Worm (Caenorhabditis elegans) whole organism, L1 larva: Measurements from ENCODE around the gene srw-3.

ENCODE experiments used
- C04F5.9 ChIP-seq: sonication (generic microtip); optimal IDR thresholded peaks from 2 replicates; lab custom pipeline; 2016; ENCODE audit warnings: missing genetic modification characterization, missing compliant biosample characterization
- C16A3.4 ChIP-seq: fragments of 150-350 bp; optimal IDR thresholded peaks from 2 replicates; lab custom pipeline; 2014; ENCODE audit warnings: missing biosample characterization, missing genetic modification characterization
- ama-1 ChIP-seq: fragments of 150-350 bp; optimal IDR thresholded peaks from 2 replicates; lab custom pipeline; 2014
- egl-27 ChIP-seq, 2 experiments: fragments of 150-350 bp in 1 of 2; sonication (generic microtip); optimal IDR thresholded peaks; 3 replicates each; lab custom pipeline; 2017 to 2018; ENCODE audit warnings: missing biosample characterization in 2 of 2, missing genetic modification characterization in 2 of 2, missing genetic modification reagents in 2 of 2
- elt-2 ChIP-seq: sonication (generic microtip); optimal IDR thresholded peaks from 2 replicates; lab custom pipeline; 2016; ENCODE audit warnings: missing genetic modification characterization, mild to moderate bottlenecking, inconsistent platforms, missing compliant biosample characterization, missing genetic modification reagents
- grh-1 ChIP-seq: fragments of 200-800 bp; sonication (Bioruptor generic); IDR thresholded peaks from 2 replicates; pipeline ENCODE4 v1.3.6; 2022; ENCODE audit warnings: missing genetic modification reagents, missing genetic modification characterization, missing compliant biosample characterization
- hlh-17 ChIP-seq: fragments of 200-800 bp; sonication (Bioruptor generic); optimal IDR thresholded peaks from 2 replicates; lab custom pipeline; 2018; ENCODE audit warnings: missing genetic modification characterization, mild to moderate bottlenecking, missing compliant biosample characterization, moderate library complexity, borderline replicate concordance
- irx-1 ChIP-seq: sonication (generic microtip); optimal IDR thresholded peaks from 2 replicates; lab custom pipeline; 2016; ENCODE audit warnings: missing genetic modification characterization, missing compliant biosample characterization
- jun-1 ChIP-seq: fragments of 150-350 bp; optimal IDR thresholded peaks from 2 replicates; lab custom pipeline; 2014; ENCODE audit warnings: missing biosample characterization, missing genetic modification reagents, missing genetic modification characterization
- lin-13 ChIP-seq: fragments of 150-350 bp; optimal IDR thresholded peaks from 2 replicates; lab custom pipeline; 2014; ENCODE audit warnings: missing biosample characterization, missing genetic modification reagents, missing genetic modification characterization
- lsy-2 ChIP-seq, 2 experiments: fragments of 150-350 bp; optimal IDR thresholded peaks; 2 replicates each; lab custom pipeline; 2014; ENCODE audit warnings: missing biosample characterization in 2 of 2, missing genetic modification characterization in 2 of 2
- mef-2 ChIP-seq: fragments of 150-350 bp; optimal IDR thresholded peaks from 2 replicates; lab custom pipeline; 2014; ENCODE audit warnings: missing biosample characterization, missing genetic modification characterization
- nhr-20 ChIP-seq: sonication (generic microtip); optimal IDR thresholded peaks from 2 replicates; lab custom pipeline; 2016; ENCODE audit warnings: mild to moderate bottlenecking, missing genetic modification characterization, missing compliant biosample characterization
- nhr-71 ChIP-seq: sonication (generic microtip); optimal IDR thresholded peaks from 2 replicates; lab custom pipeline; 2016; ENCODE audit warnings: mild to moderate bottlenecking, missing genetic modification characterization, moderate library complexity, missing compliant biosample characterization
- nhr-76 ChIP-seq: sonication (generic microtip); optimal IDR thresholded peaks from 2 replicates; lab custom pipeline; 2017; ENCODE audit warnings: missing biosample characterization, missing genetic modification characterization
- nhr-84 ChIP-seq: sonication (generic microtip); optimal IDR thresholded peaks from 2 replicates; lab custom pipeline; 2017; ENCODE audit warnings: missing biosample characterization, missing genetic modification characterization
- pax-3 ChIP-seq: fragments of 200-800 bp; sonication (Bioruptor generic); optimal IDR thresholded peaks from 2 replicates; lab custom pipeline; 2018; ENCODE audit warnings: mild to moderate bottlenecking, missing genetic modification characterization, moderate library complexity, missing compliant biosample characterization
- sup-37 ChIP-seq: fragments of 200-800 bp; sonication (Bioruptor generic); optimal IDR thresholded peaks from 2 replicates; lab custom pipeline; 2018; ENCODE audit warnings: mild to moderate bottlenecking, missing genetic modification characterization, missing compliant biosample characterization
- swsn-7 ChIP-seq: sonication (generic microtip); optimal IDR thresholded peaks from 2 replicates; lab custom pipeline; 2016; ENCODE audit warnings: missing genetic modification characterization, missing compliant biosample characterization
- tlp-1 ChIP-seq: fragments of 150-350 bp; optimal IDR thresholded peaks from 2 replicates; lab custom pipeline; 2014; ENCODE audit warnings: missing biosample characterization, missing genetic modification characterization
- unc-130 ChIP-seq: fragments of 150-350 bp; optimal IDR thresholded peaks from 2 replicates; lab custom pipeline; 2017; ENCODE audit warnings: missing biosample characterization, missing genetic modification characterization, inconsistent platforms

Gene srw-3

DNA sequence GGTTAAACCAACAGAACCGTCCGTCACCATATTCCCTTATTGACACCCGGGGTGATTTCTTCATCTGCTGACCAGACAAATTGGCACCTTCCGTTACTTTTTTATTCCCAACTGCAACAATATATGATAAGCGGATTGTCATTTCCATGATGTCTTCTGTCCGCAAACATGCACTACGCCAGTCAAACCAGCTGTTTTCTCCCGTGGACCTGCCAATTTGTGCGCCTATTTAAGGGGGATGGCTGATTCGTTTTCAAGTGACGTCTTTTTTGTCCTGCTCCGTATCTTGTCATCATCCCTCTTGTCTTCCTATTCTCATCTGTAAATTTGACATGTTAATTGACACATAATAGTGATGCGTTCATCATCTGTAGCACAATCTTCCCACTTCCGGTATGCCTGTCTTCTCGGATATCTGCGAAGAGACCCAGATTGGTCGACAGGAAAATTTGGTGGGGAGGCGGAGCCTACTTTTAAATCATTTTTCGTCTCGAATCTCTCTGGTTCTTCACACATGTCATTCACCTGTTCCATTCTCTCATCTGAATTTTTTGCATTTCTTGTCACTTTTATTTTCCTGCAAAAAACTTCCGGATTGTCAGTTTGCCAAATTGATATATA is 42.7 kb downstream of the srw-3 start:
- no peak for TF ChIP-seq nhr-84 (tag; lab: Kevin White, UChicago)
- no peak for TF ChIP-seq unc-130 (tag; lab: Kevin White, UChicago)
- TF ChIP-seq grh-1 (GFP tag; lab: Robert Waterston, UW): no peak
- no peak for TF ChIP-seq nhr-20
- TF ChIP-seq irx-1 (tag; lab: Kevin White, UChicago): no peak
- TF ChIP-seq pax-3 (tag; lab: Kevin White, UChicago): no peak
- TF ChIP-seq lin-13 (GFP tag; lab: Kevin White, UChicago): no peak
- no peak for TF ChIP-seq lsy-2 (tag; optimal IDR thresholded peaks at IDR 0.05; lab: Kevin White, UChicago)
- TF ChIP-seq sup-37: no peak
- no peak for TF ChIP-seq nhr-76
- no peak for TF ChIP-seq ama-1 (lab: Kevin White, UChicago)

DNA sequence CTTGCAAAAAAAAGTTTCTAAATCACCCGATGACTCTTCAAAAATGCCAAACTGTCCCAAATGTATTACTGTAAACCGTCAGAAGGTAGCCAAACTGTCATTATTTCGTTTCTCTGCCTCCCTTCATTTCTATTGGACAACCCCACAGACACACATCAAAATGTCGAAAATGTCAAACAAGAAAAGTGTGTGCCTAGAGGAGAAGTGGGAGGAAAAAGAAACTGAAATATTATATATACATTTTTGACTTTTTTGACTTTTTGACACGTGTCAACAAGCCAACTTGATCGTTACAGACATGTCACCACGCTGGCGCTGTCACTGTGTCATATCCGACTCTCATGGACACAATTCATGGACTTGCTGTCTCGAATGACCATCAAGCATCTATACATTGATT is 44.3 kb downstream of the srw-3 start:
- TF ChIP-seq hlh-17 (GFP tag; lab: Kevin White, UChicago): no peak
- no peak for TF ChIP-seq tlp-1 (tag; lab: Kevin White, UChicago)
- TF ChIP-seq mef-2 (tag; lab: Kevin White, UChicago): no peak
- TF ChIP-seq, all 84 proteins: peak for 0

DNA sequence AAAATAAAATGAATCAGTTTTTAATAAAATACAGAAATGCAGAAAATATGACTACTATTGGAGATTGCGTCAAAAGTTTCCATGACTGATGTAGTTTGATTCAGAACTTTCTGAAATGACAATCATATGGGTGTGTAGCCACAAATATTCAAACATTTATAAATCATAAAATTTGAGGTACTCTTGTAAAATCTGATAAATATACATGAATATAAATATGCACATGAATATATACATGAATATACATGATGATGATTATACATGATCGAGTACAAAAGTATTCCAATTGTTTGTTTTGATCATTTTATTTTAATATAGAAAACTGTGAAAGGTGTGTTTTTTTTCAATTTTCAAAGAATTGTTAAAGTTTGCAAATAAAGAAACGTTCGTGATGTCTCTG is 49.1 kb downstream of the srw-3 start, which contains the start of gene T05B11.4:
T05B11.4 (minus strand) TSS at position 101 of the 400 bp plus-strand sequence.
- no peak for TF ChIP-seq egl-27 (tag; optimal IDR thresholded peaks at IDR 0.05; lab: Kevin White, UChicago)
- TF ChIP-seq jun-1 (tag; lab: Kevin White, UChicago): no peak
- no peak for TF ChIP-seq C04F5.9 (tag; lab: Kevin White, UChicago)
- TF ChIP-seq C16A3.4 (tag; lab: Kevin White, UChicago): no peak
- TF ChIP-seq swsn-7 (tag; lab: Kevin White, UChicago): no peak
- TF ChIP-seq nhr-71 (tag; lab: Kevin White, UChicago): no peak
- TF ChIP-seq, all 84 proteins: peak for 0

DNA sequence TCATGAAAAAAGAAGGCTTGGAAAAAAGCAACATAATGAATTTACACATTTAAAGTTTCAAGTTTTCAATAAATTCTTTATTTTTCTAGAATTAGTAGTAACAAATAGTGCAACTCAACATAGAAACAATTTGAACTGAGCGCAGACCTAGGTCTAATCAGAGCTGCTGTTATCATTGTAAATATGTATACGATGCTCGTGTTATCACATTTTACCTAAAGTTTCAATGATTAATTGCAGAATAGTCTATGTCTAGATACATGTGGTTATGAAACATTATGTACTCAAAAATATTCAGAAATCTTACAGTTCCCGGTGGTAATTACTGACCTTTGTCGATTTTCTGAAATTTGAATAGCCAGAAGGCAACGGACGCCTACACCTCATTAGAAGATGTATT is 50.6 kb downstream of the srw-3 start:
- TF ChIP-seq elt-2 (tag; lab: Kevin White, UChicago) (peak; percentile 38), jun-1 (tag; lab: Kevin White, UChicago) (no peak)
